Fruit fly (Drosophila melanogaster) whole organism, embryonic: ENCODE measurements around the gene CG11843.

ENCODE experiments used
- Aef1 ChIP-seq: fragments of 200-800 bp; sonication (Bioruptor generic); IDR thresholded peaks from 3 replicates; pipeline ENCODE4 v1.3.6; 2022; ENCODE audit warnings: missing biosample characterization, missing genetic modification characterization
- CG10366 ChIP-seq: fragments of 200-800 bp; sonication (Bioruptor generic); IDR thresholded peaks from 2 replicates; pipeline ENCODE4 v1.3.6; 2022; ENCODE audit warnings: missing biosample characterization, missing genetic modification characterization
- CG10654 ChIP-seq: fragments of 200-800 bp; sonication (Bioruptor generic); optimal IDR thresholded peaks from 2 replicates; lab custom pipeline; 2016; ENCODE audit warnings: missing biosample characterization, missing genetic modification characterization
- CG12659 ChIP-seq: fragments of 200-800 bp; sonication (Bioruptor generic); optimal IDR thresholded peaks from 3 replicates; lab custom pipeline; 2017; ENCODE audit warnings: mild to moderate bottlenecking, missing biosample characterization, missing genetic modification reagents, missing genetic modification characterization
- CG14050 ChIP-seq: fragments of 200-800 bp; sonication (Bioruptor generic); IDR thresholded peaks from 3 replicates; pipeline ENCODE4 v1.3.6; 2022; ENCODE audit warnings: missing biosample characterization, missing genetic modification characterization
- CG14965 ChIP-seq: fragments of 200-800 bp; sonication (Bioruptor generic); optimal IDR thresholded peaks from 2 replicates; lab custom pipeline; 2016; ENCODE audit warnings: missing biosample characterization, missing genetic modification characterization, borderline replicate concordance
- CG15601 ChIP-seq: fragments of 200-800 bp; sonication (Bioruptor generic); optimal IDR thresholded peaks from 3 replicates; lab custom pipeline; 2019; ENCODE audit warnings: missing biosample characterization, mild to moderate bottlenecking, missing genetic modification characterization, moderate library complexity
- CG1602 ChIP-seq: fragments of 200-800 bp; sonication (Bioruptor generic); optimal IDR thresholded peaks from 3 replicates; lab custom pipeline; 2016; ENCODE audit warnings: missing biosample characterization, missing genetic modification characterization
- CG16815 ChIP-seq: fragments of 200-800 bp; sonication (Bioruptor generic); optimal IDR thresholded peaks from 3 replicates; lab custom pipeline; 2017; ENCODE audit warnings: missing biosample characterization, mild to moderate bottlenecking, missing genetic modification characterization
- CG16863 ChIP-seq: fragments of 200-800 bp; sonication (Bioruptor generic); optimal IDR thresholded peaks from 3 replicates; lab custom pipeline; 2016; ENCODE audit warnings: missing biosample characterization, missing genetic modification characterization
- CG18262 ChIP-seq: fragments of 200-800 bp; optimal IDR thresholded peaks from 3 replicates; lab custom pipeline; 2019; ENCODE audit warnings: missing biosample characterization, mild to moderate bottlenecking, missing genetic modification characterization, moderate library complexity
- CG2129 ChIP-seq: fragments of 200-800 bp; sonication (Bioruptor generic); IDR thresholded peaks from 2 replicates; pipeline ENCODE4 v1.3.6; 2022; ENCODE audit warnings: missing biosample characterization, missing genetic modification characterization; ENCODE audit not compliant: partially characterized antibody
- CG2199 ChIP-seq: fragments of 200-800 bp; sonication (Bioruptor generic); IDR thresholded peaks from 3 replicates; pipeline ENCODE4 v1.3.6; 2022; ENCODE audit warnings: missing biosample characterization, missing genetic modification characterization
- CG32767 ChIP-seq: fragments of 200-800 bp; sonication (Bioruptor generic); IDR thresholded peaks from 2 replicates; pipeline ENCODE4 v1.3.6; 2022; ENCODE audit warnings: missing biosample characterization, missing genetic modification characterization
- CG3407 ChIP-seq: fragments of 200-800 bp; sonication (Bioruptor generic); optimal IDR thresholded peaks from 2 replicates; lab custom pipeline; 2018; ENCODE audit warnings: missing biosample characterization, mild to moderate bottlenecking, missing genetic modification characterization
- CG34376 ChIP-seq: fragments of 200-800 bp; sonication (Bioruptor generic); optimal IDR thresholded peaks from 2 replicates; lab custom pipeline; 2018; ENCODE audit warnings: missing biosample characterization, mild to moderate bottlenecking, missing genetic modification characterization
- CG4360 ChIP-seq: fragments of 200-800 bp; sonication (Bioruptor generic); IDR thresholded peaks from 2 replicates; pipeline ENCODE4 v1.3.6; 2022; ENCODE audit warnings: missing biosample characterization, missing genetic modification characterization
- CG43689 ChIP-seq: fragments of 200-800 bp; sonication (Bioruptor generic); IDR thresholded peaks from 2 replicates; pipeline ENCODE4 v1.3.6; 2022; ENCODE audit warnings: missing biosample characterization, missing genetic modification characterization
- CG6254 ChIP-seq: fragments of 200-800 bp; sonication (Bioruptor generic); optimal IDR thresholded peaks from 3 replicates; lab custom pipeline; 2017; ENCODE audit warnings: mild to moderate bottlenecking, missing biosample characterization, missing genetic modification reagents, missing genetic modification characterization
- CG6272 ChIP-seq: fragments of 200-800 bp; sonication (Bioruptor generic); IDR thresholded peaks from 2 replicates; pipeline ENCODE4 v1.3.6; 2022; ENCODE audit warnings: missing biosample characterization, missing genetic modification characterization
- CG7271 ChIP-seq: fragments of 200-800 bp; sonication (Bioruptor generic); optimal IDR thresholded peaks from 2 replicates; lab custom pipeline; 2018; ENCODE audit warnings: missing biosample characterization, mild to moderate bottlenecking, missing genetic modification characterization, moderate library complexity
- CG7357 ChIP-seq: fragments of 200-800 bp; sonication (Bioruptor generic); IDR thresholded peaks from 3 replicates; pipeline ENCODE4 v1.3.6; 2022; ENCODE audit warnings: missing biosample characterization, missing genetic modification characterization
- CG7987 ChIP-seq: fragments of 200-800 bp; sonication (Bioruptor generic); optimal IDR thresholded peaks from 2 replicates; lab custom pipeline; 2018; ENCODE audit warnings: missing biosample characterization, mild to moderate bottlenecking, missing genetic modification characterization, moderate library complexity
- CG9437 ChIP-seq: fragments of 200-800 bp; sonication (Bioruptor generic); optimal IDR thresholded peaks from 2 replicates; lab custom pipeline; 2018; ENCODE audit warnings: missing biosample characterization, mild to moderate bottlenecking, missing genetic modification characterization
- Camta ChIP-seq: fragments of 200-800 bp; sonication (Bioruptor generic); optimal IDR thresholded peaks from 2 replicates; lab custom pipeline; 2016; ENCODE audit warnings: missing biosample characterization, missing genetic modification characterization
- Dip3 ChIP-seq: fragments of 200-800 bp; sonication (Bioruptor generic); optimal IDR thresholded peaks from 3 replicates; lab custom pipeline; 2016; ENCODE audit warnings: missing biosample characterization, missing genetic modification characterization
- Dp ChIP-seq: fragments of 200-800 bp; sonication (Bioruptor generic); optimal IDR thresholded peaks from 2 replicates; lab custom pipeline; 2018; ENCODE audit warnings: missing biosample characterization, mild to moderate bottlenecking, missing genetic modification characterization, moderate library complexity
- HmgD ChIP-seq: fragments of 200-800 bp; sonication (Bioruptor generic); optimal IDR thresholded peaks from 3 replicates; lab custom pipeline; 2016; ENCODE audit warnings: missing biosample characterization, missing genetic modification characterization
- Hr51 ChIP-seq, 2 experiments: fragments of 200-800 bp; sonication (Bioruptor generic); optimal IDR thresholded peaks; 2 replicates in 1 of 2; 3 replicates in 1 of 2; lab custom pipeline; 2016 to 2018; ENCODE audit warnings: missing biosample characterization in 2 of 2, missing genetic modification characterization in 2 of 2, mild to moderate bottlenecking in 1 of 2, moderate library complexity in 1 of 2
- Med ChIP-seq: fragments of 200-800 bp; sonication (Bioruptor generic); peaks from one replicate; lab custom pipeline; 2016; ENCODE audit warnings: missing biosample characterization, missing genetic modification characterization, mild to moderate bottlenecking, inconsistent platforms, moderate library complexity
- Mrtf ChIP-seq: fragments of 200-800 bp; sonication (Bioruptor generic); IDR thresholded peaks from 3 replicates; pipeline ENCODE4 v1.3.6; 2022; ENCODE audit warnings: missing biosample characterization, missing genetic modification characterization
- Neu2 ChIP-seq: fragments of 200-800 bp; sonication (Bioruptor generic); optimal IDR thresholded peaks from 3 replicates; lab custom pipeline; 2016; ENCODE audit warnings: missing biosample characterization, missing genetic modification characterization, borderline replicate concordance
- az2 ChIP-seq: fragments of 200-800 bp; sonication (Bioruptor generic); optimal IDR thresholded peaks from 3 replicates; lab custom pipeline; 2016; ENCODE audit warnings: missing biosample characterization, missing genetic modification characterization
- bbx ChIP-seq: fragments of 200-800 bp; sonication (Bioruptor generic); IDR thresholded peaks from 2 replicates; pipeline ENCODE4 v1.3.6; 2022; ENCODE audit warnings: missing biosample characterization, missing genetic modification characterization; ENCODE audit not compliant: partially characterized antibody
- bcd ChIP-seq: fragments of 200-800 bp; sonication (Bioruptor generic); optimal IDR thresholded peaks from 2 replicates; lab custom pipeline; 2017; ENCODE audit warnings: missing biosample characterization, mild to moderate bottlenecking, missing genetic modification characterization
- cwo ChIP-seq: fragments of 200-800 bp; sonication (Bioruptor generic); optimal IDR thresholded peaks from 3 replicates; lab custom pipeline; 2017; ENCODE audit warnings: missing biosample characterization, missing genetic modification characterization, mild to moderate bottlenecking, moderate library complexity, missing genetic modification reagents
- dmrt11E ChIP-seq: fragments of 200-800 bp; sonication (Bioruptor generic); optimal IDR thresholded peaks from 3 replicates; lab custom pipeline; 2018; ENCODE audit warnings: missing biosample characterization, mild to moderate bottlenecking, missing genetic modification characterization, moderate library complexity
- gem ChIP-seq: fragments of 200-800 bp; sonication (Bioruptor generic); optimal IDR thresholded peaks from 2 replicates; lab custom pipeline; 2019; ENCODE audit warnings: missing biosample characterization, mild to moderate bottlenecking, missing genetic modification characterization, moderate library complexity
- gro ChIP-seq: fragments of 200-800 bp; sonication (Bioruptor generic); optimal IDR thresholded peaks from 2 replicates; lab custom pipeline; 2016; ENCODE audit warnings: missing biosample characterization, missing genetic modification characterization
- her ChIP-seq: fragments of 200-800 bp; sonication (Bioruptor generic); optimal IDR thresholded peaks from 2 replicates; lab custom pipeline; 2016; ENCODE audit warnings: missing biosample characterization, missing genetic modification characterization
- hth ChIP-seq: fragments of >200 bp; optimal IDR thresholded peaks from 2 replicates; lab custom pipeline; 2017; ENCODE audit warnings: inconsistent platforms
- insv ChIP-seq, 2 experiments: fragments of 200-800 bp; sonication (Bioruptor generic); optimal IDR thresholded peaks; 3 replicates each; lab custom pipeline; 2016 to 2018; ENCODE audit warnings: missing biosample characterization in 2 of 2, missing genetic modification characterization in 2 of 2
- jigr1 ChIP-seq: fragments of 200-800 bp; sonication (Bioruptor generic); IDR thresholded peaks from 3 replicates; pipeline ENCODE4 v1.3.6; 2022; ENCODE audit warnings: missing biosample characterization, missing genetic modification characterization
- pfk ChIP-seq: fragments of 200-800 bp; sonication (Bioruptor generic); optimal IDR thresholded peaks from 2 replicates; lab custom pipeline; 2018; ENCODE audit warnings: missing biosample characterization, mild to moderate bottlenecking, missing genetic modification characterization, moderate library complexity
- pho ChIP-seq: fragments of 200-800 bp; sonication (Bioruptor generic); optimal IDR thresholded peaks from 2 replicates; lab custom pipeline; 2016; ENCODE audit warnings: missing biosample characterization, missing genetic modification characterization
- repo ChIP-seq: fragments of 200-800 bp; sonication (Bioruptor generic); optimal IDR thresholded peaks from 2 replicates; lab custom pipeline; 2016; ENCODE audit warnings: missing biosample characterization, missing genetic modification characterization
- sima ChIP-seq: fragments of 200-800 bp; sonication (Bioruptor generic); optimal IDR thresholded peaks from 2 replicates; lab custom pipeline; 2016; ENCODE audit warnings: missing biosample characterization, missing genetic modification characterization
- tin ChIP-seq: fragments of 200-800 bp; sonication (Bioruptor generic); optimal IDR thresholded peaks from 3 replicates; lab custom pipeline; 2016; ENCODE audit warnings: missing biosample characterization, missing genetic modification characterization
- tx ChIP-seq: fragments of 200-800 bp; sonication (Bioruptor generic); optimal IDR thresholded peaks from 2 replicates; lab custom pipeline; 2016; ENCODE audit warnings: missing biosample characterization, missing genetic modification characterization

CG11843 gene

dm6 chr3R:29069208-29070072 is 15.3 kb downstream of the CG11843 start (continued):
- TF ChIP-seq tin (GFP tag; lab: Kevin White, UChicago) (no peak), CG18262 (tag; lab: Kevin White, UChicago) (no peak), Mrtf (GFP tag; lab: Robert Waterston, UW) (no peak), CG7357 (GFP tag; lab: Robert Waterston, UW) (no peak), CG14050 (GFP tag; lab: Robert Waterston, UW) (no peak), CG7271 (no peak), az2 (GFP tag; lab: Kevin White, UChicago) (no peak), CG12659 (GFP tag; lab: Kevin White, UChicago) (no peak), CG16815 (GFP tag; lab: Kevin White, UChicago) (no peak), Neu2 (GFP tag; lab: Kevin White, UChicago) (no peak), pfk (GFP tag; lab: Kevin White, UChicago) (peak; percentile 74), Hr51 (GFP tag; optimal IDR thresholded peaks at IDR 0.05; lab: Kevin White, UChicago) (peak in 1 of 2 experiments; percentile 35), gro (GFP tag; lab: Kevin White, UChicago) (no peak), cwo (GFP tag; lab: Kevin White, UChicago) (no peak), bbx (GFP tag; lab: Robert Waterston, UW) (0 out of 2 replicates have a peak, but pooled peaks have one; percentile 11), CG34376 (GFP tag; lab: Kevin White, UChicago) (no peak), dmrt11E (tag; lab: Kevin White, UChicago) (no peak), sima (GFP tag; lab: Kevin White, UChicago) (no peak), CG2129 (GFP tag; lab: Robert Waterston, UW) (no peak), CG32767 (0 out of 2 replicates have a peak, but pooled peaks have one; percentile 32), her (GFP tag; lab: Kevin White, UChicago) (no peak), Dp (GFP tag; lab: Kevin White, UChicago) (no peak), CG10366 (GFP tag; lab: Robert Waterston, UW) (0 out of 2 replicates have a peak, but pooled peaks have one; percentile 0), CG6254 (GFP tag; lab: Kevin White, UChicago) (no peak), repo (GFP tag; lab: Kevin White, UChicago) (no peak), jigr1 (GFP tag; lab: Robert Waterston, UW) (no peak), tx (no peak), bcd (GFP tag; lab: Kevin White, UChicago) (no peak), HmgD (GFP tag; lab: Kevin White, UChicago) (no peak), CG16863 (GFP tag; lab: Kevin White, UChicago) (no peak), CG6272 (GFP tag; lab: Robert Waterston, UW) (no peak), CG10654 (GFP tag; lab: Kevin White, UChicago) (no peak), CG15601 (tag; lab: Kevin White, UChicago) (no peak), insv (GFP tag; optimal IDR thresholded peaks at IDR 0.05; lab: Kevin White, UChicago) (peak in 1 of 2 experiments; percentile 6), CG9437 (no peak), CG2199 (GFP tag; lab: Robert Waterston, UW) (no peak), CG4360 (GFP tag; lab: Robert Waterston, UW) (peak; percentile 91), hth (no peak), CG3407 (peak; percentile 99), CG43689 (GFP tag; lab: Robert Waterston, UW) (no peak), CG14965 (GFP tag; lab: Kevin White, UChicago) (no peak), Camta (no peak), Aef1 (GFP tag; lab: Robert Waterston, UW) (no peak), Med (peak; percentile 24), CG7987 (GFP tag; lab: Kevin White, UChicago) (no peak), gem (tag; lab: Kevin White, UChicago) (no peak), Dip3 (GFP tag; lab: Kevin White, UChicago) (no peak), CG1602 (GFP tag; lab: Kevin White, UChicago) (no peak), pho (no peak)
